Worm (Caenorhabditis elegans) whole organism, L2 larva: ENCODE data around the gene dro-1.

ENCODE experiments used
- C34F6.9 ChIP-seq: fragments of 150-350 bp; optimal IDR thresholded peaks from 2 replicates; lab custom pipeline; 2014; ENCODE audit warnings: missing biosample characterization, missing genetic modification characterization
- ZK546.5 ChIP-seq: sonication (generic microtip); optimal IDR thresholded peaks from 2 replicates; lab custom pipeline; 2017; ENCODE audit warnings: missing biosample characterization, missing genetic modification characterization
- elt-3 ChIP-seq: sonication (generic microtip); optimal IDR thresholded peaks from 2 replicates; lab custom pipeline; 2017; ENCODE audit warnings: missing biosample characterization, missing genetic modification characterization
- mbf-1 ChIP-seq: sonication (generic microtip); optimal IDR thresholded peaks from 2 replicates; lab custom pipeline; 2017; ENCODE audit warnings: missing biosample characterization, missing genetic modification characterization
- nhr-237 ChIP-seq: fragments of 150-350 bp; optimal IDR thresholded peaks from 2 replicates; lab custom pipeline; 2014; ENCODE audit warnings: missing biosample characterization, missing genetic modification characterization

DNA sequence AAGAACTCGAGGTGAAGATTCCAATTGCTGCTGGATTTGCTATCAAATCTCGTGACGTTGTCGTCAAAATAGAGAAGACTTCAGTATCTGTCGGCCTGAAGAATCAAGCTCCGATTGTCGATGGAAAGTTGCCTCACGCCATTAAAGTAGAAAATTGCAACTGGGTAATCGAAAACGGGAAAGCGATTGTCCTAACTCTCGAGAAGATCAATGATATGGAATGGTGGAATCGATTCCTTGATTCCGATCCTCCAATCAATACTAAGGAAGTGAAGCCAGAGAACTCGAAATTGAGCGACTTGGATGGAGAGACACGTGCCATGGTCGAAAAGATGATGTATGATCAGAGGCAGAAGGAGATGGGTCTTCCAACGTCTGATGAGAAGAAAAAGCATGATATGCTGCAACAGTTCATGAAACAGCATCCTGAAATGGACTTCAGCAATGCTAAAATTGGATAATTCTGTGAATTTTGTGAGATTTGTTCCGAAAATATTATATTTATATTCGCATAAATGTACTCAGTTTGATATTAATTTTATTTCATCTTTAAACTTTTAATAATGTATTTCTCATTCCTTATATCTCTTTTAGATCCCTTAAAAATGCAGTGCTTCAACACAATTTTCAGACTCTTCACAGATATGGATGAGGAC, at the start of gene dro-1:
- TF ChIP-seq C34F6.9 (tag; lab: Kevin White, UChicago) (no peak), ZK546.5 (tag; lab: Kevin White, UChicago) (no peak), elt-3 (tag; lab: Kevin White, UChicago) (no peak), nhr-237 (tag; lab: Kevin White, UChicago) (no peak), mbf-1 (no peak)
